Worm (Caenorhabditis elegans) whole organism, mixed stage, embryonic: ENCODE data around the gene K07C5.2.

Experiments
- M03D4.4 ChIP-seq: sonication (generic microtip); optimal IDR thresholded peaks from 2 replicates; lab custom pipeline; 2017; ENCODE audit warnings: mild to moderate bottlenecking, missing genetic modification characterization, missing compliant biosample characterization
- blmp-1 ChIP-seq: fragments of 150-350 bp; optimal IDR thresholded peaks from 2 replicates; lab custom pipeline; 2014; ENCODE audit warnings: missing biosample characterization, missing genetic modification characterization
- ceh-39 ChIP-seq: fragments of 150-350 bp; optimal IDR thresholded peaks from 2 replicates; lab custom pipeline; 2014; ENCODE audit warnings: missing biosample characterization, missing genetic modification characterization
- ceh-43 ChIP-seq: fragments of 200-800 bp; sonication (Bioruptor generic); optimal IDR thresholded peaks from 2 replicates; lab custom pipeline; 2018; ENCODE audit warnings: mild to moderate bottlenecking, missing genetic modification characterization, moderate library complexity, missing compliant biosample characterization
- ceh-83 ChIP-seq: fragments of 200-800 bp; sonication (Bioruptor generic); optimal IDR thresholded peaks from 2 replicates; lab custom pipeline; 2018; ENCODE audit warnings: mild to moderate bottlenecking, missing genetic modification characterization, missing compliant biosample characterization
- ces-1 ChIP-seq: fragments of 150-350 bp; optimal IDR thresholded peaks from 2 replicates; lab custom pipeline; 2014; ENCODE audit warnings: missing biosample characterization, missing genetic modification reagents, missing genetic modification characterization
- cnd-1 ChIP-seq: fragments of 200-800 bp; sonication (Bioruptor generic); optimal IDR thresholded peaks from 2 replicates; lab custom pipeline; 2018; ENCODE audit warnings: mild to moderate bottlenecking, missing genetic modification characterization, missing compliant biosample characterization
- drap-1 ChIP-seq: fragments of 200-800 bp; sonication (Bioruptor generic); optimal IDR thresholded peaks from 3 replicates; lab custom pipeline; 2018; ENCODE audit warnings: mild to moderate bottlenecking, missing genetic modification characterization, missing compliant biosample characterization
- elt-1 ChIP-seq: sonication (generic microtip); optimal IDR thresholded peaks from 2 replicates; lab custom pipeline; 2017; ENCODE audit warnings: missing genetic modification characterization, mild to moderate bottlenecking, missing compliant biosample characterization, antibody characterized with exemption, moderate library complexity, borderline replicate concordance; ENCODE audit not compliant: insufficient read depth
- elt-3 ChIP-seq: fragments of 150-350 bp; optimal IDR thresholded peaks from 2 replicates; lab custom pipeline; 2014; ENCODE audit warnings: missing biosample characterization, missing genetic modification characterization
- ham-2 ChIP-seq: fragments of 200-800 bp; sonication (Bioruptor generic); optimal IDR thresholded peaks from 2 replicates; lab custom pipeline; 2018; ENCODE audit warnings: mild to moderate bottlenecking, missing genetic modification characterization, missing compliant biosample characterization
- hlh-1 ChIP-seq: fragments of 150-350 bp; optimal IDR thresholded peaks from 2 replicates; lab custom pipeline; 2014; ENCODE audit warnings: missing biosample characterization, missing genetic modification reagents, missing genetic modification characterization
- lin-13 ChIP-seq: fragments of 150-350 bp; optimal IDR thresholded peaks from 2 replicates; lab custom pipeline; 2014; ENCODE audit warnings: missing biosample characterization, missing genetic modification characterization
- lin-32 ChIP-seq: fragments of 200-800 bp; sonication (Bioruptor generic); optimal IDR thresholded peaks from 2 replicates; lab custom pipeline; 2018; ENCODE audit warnings: mild to moderate bottlenecking, missing genetic modification characterization, missing compliant biosample characterization
- lsy-2 ChIP-seq: fragments of 150-350 bp; optimal IDR thresholded peaks from 2 replicates; lab custom pipeline; 2014; ENCODE audit warnings: missing biosample characterization, missing genetic modification characterization
- mab-5 ChIP-seq: fragments of 150-350 bp; optimal IDR thresholded peaks from 2 replicates; lab custom pipeline; 2014; ENCODE audit warnings: missing biosample characterization, missing genetic modification characterization
- mep-1 ChIP-seq: fragments of 150-350 bp; optimal IDR thresholded peaks from 2 replicates; lab custom pipeline; 2017; ENCODE audit warnings: missing biosample characterization, missing genetic modification reagents, missing genetic modification characterization, inconsistent platforms
- mls-2 ChIP-seq: sonication (generic microtip); optimal IDR thresholded peaks from 2 replicates; lab custom pipeline; 2016; ENCODE audit warnings: mild to moderate bottlenecking, missing genetic modification characterization, moderate library complexity, missing compliant biosample characterization
- nhr-2 ChIP-seq: fragments of 150-350 bp; optimal IDR thresholded peaks from 2 replicates; lab custom pipeline; 2014; ENCODE audit warnings: missing biosample characterization, missing genetic modification characterization
- nhr-237 ChIP-seq: fragments of 150-350 bp; optimal IDR thresholded peaks from 2 replicates; lab custom pipeline; 2014; ENCODE audit warnings: missing biosample characterization, missing genetic modification characterization
- nhr-28 ChIP-seq: fragments of 150-350 bp; optimal IDR thresholded peaks from 2 replicates; lab custom pipeline; 2014; ENCODE audit warnings: missing biosample characterization, missing genetic modification characterization
- nhr-76 ChIP-seq: sonication (generic microtip); optimal IDR thresholded peaks from 2 replicates; lab custom pipeline; 2017; ENCODE audit warnings: missing biosample characterization, missing genetic modification characterization
- pha-4 ChIP-seq: fragments of 150-350 bp; optimal IDR thresholded peaks from 2 replicates; lab custom pipeline; 2018; ENCODE audit warnings: missing biosample characterization, missing genetic modification reagents, missing genetic modification characterization
- sem-2 ChIP-seq: fragments of 200-800 bp; sonication (Bioruptor generic); optimal IDR thresholded peaks from 2 replicates; lab custom pipeline; 2018; ENCODE audit warnings: mild to moderate bottlenecking, missing genetic modification characterization, missing compliant biosample characterization
- sptf-1 ChIP-seq: sonication (generic microtip); optimal IDR thresholded peaks from 2 replicates; lab custom pipeline; 2017; ENCODE audit warnings: mild to moderate bottlenecking, missing genetic modification characterization, moderate library complexity, missing compliant biosample characterization
- tbx-8 ChIP-seq: fragments of 200-800 bp; sonication (Bioruptor generic); optimal IDR thresholded peaks from 2 replicates; lab custom pipeline; 2018; ENCODE audit warnings: mild to moderate bottlenecking, missing genetic modification characterization, moderate library complexity, missing compliant biosample characterization
- unc-120 ChIP-seq: sonication (generic microtip); optimal IDR thresholded peaks from 2 replicates; lab custom pipeline; 2017; ENCODE audit warnings: missing genetic modification characterization, missing compliant biosample characterization; ENCODE audit not compliant: poor library complexity, severe bottlenecking
- unc-62 ChIP-seq: fragments of 150-350 bp; optimal IDR thresholded peaks from 2 replicates; lab custom pipeline; 2014; ENCODE audit warnings: missing biosample characterization, missing genetic modification reagents, missing genetic modification characterization
- zip-8 ChIP-seq: fragments of 150-350 bp; optimal IDR thresholded peaks from 2 replicates; lab custom pipeline; 2014; ENCODE audit warnings: missing biosample characterization, missing genetic modification characterization
- ztf-11 ChIP-seq: fragments of 150-350 bp; optimal IDR thresholded peaks from 2 replicates; lab custom pipeline; 2014; ENCODE audit warnings: missing biosample characterization, missing genetic modification characterization

Gene K07C5.2

ce11 chrV:10319434-10319833 is 19.9 kb upstream of the K07C5.2 start, which contains the start of gene B0024.11:
Gene B0024.11, minus strand, starts transcription at chrV:10319534.
- TF ChIP-seq zip-8 (tag; lab: Kevin White, UChicago) (no peak), ham-2 (GFP tag; lab: Kevin White, UChicago) (no peak), elt-3 (tag; lab: Kevin White, UChicago) (no peak), nhr-76 (tag; lab: Kevin White, UChicago) (no peak), mab-5 (tag; lab: Kevin White, UChicago) (no peak), lin-13 (tag; lab: Kevin White, UChicago) (no peak), blmp-1 (tag; lab: Kevin White, UChicago) (no peak), ceh-83 (GFP tag; lab: Kevin White, UChicago) (no peak), ceh-39 (tag; lab: Kevin White, UChicago) (no peak), mep-1 (no peak), ceh-43 (GFP tag; lab: Kevin White, UChicago) (no peak), lsy-2 (tag; lab: Kevin White, UChicago) (no peak), nhr-28 (tag; lab: Kevin White, UChicago) (no peak), hlh-1 (no peak), nhr-237 (tag; lab: Kevin White, UChicago) (no peak), ztf-11 (tag; lab: Kevin White, UChicago) (no peak), unc-62 (GFP tag; lab: Kevin White, UChicago) (no peak), ces-1 (GFP tag; lab: Kevin White, UChicago) (no peak), elt-1 (tag; lab: Kevin White, UChicago) (no peak), unc-120 (no peak)

- TF ChIP-seq blmp-1 (tag; lab: Kevin White, UChicago): no peak
- TF ChIP-seq mls-2 (tag; lab: Kevin White, UChicago): no peak
- TF ChIP-seq ztf-11 (tag; lab: Kevin White, UChicago): no peak
- TF ChIP-seq drap-1 (GFP tag; lab: Kevin White, UChicago): no peak
- no peak for TF ChIP-seq sem-2
- TF ChIP-seq nhr-2: no peak
- no peak for TF ChIP-seq unc-62 (GFP tag; lab: Kevin White, UChicago)
- no peak for TF ChIP-seq nhr-237 (tag; lab: Kevin White, UChicago)
- TF ChIP-seq nhr-28 (tag; lab: Kevin White, UChicago): no peak
- TF ChIP-seq pha-4 (tag; lab: Kevin White, UChicago): no peak
- TF ChIP-seq lin-32: no peak
Observed at ce11 chrV:10320101-10320761, 19.1 kb upstream of the K07C5.2 start, which contains the start of the genes gna-1 and B0024.13. Gene gna-1, minus strand, starts transcription at chrV:10320151. Gene B0024.13, plus strand, starts transcription at chrV:10320711.

ce11 chrV:10323537-10323936 is 15.8 kb upstream of the K07C5.2 start:
- TF ChIP-seq sptf-1 (tag; lab: Kevin White, UChicago) (no peak), cnd-1 (no peak), pha-4 (tag; lab: Kevin White, UChicago) (no peak), elt-3 (tag; lab: Kevin White, UChicago) (no peak), tbx-8 (no peak), mep-1 (no peak), ztf-11 (tag; lab: Kevin White, UChicago) (no peak), drap-1 (GFP tag; lab: Kevin White, UChicago) (no peak), nhr-76 (tag; lab: Kevin White, UChicago) (no peak), ceh-43 (GFP tag; lab: Kevin White, UChicago) (no peak), mls-2 (tag; lab: Kevin White, UChicago) (no peak), ceh-83 (GFP tag; lab: Kevin White, UChicago) (no peak)

- TF ChIP-seq nhr-28 (tag; lab: Kevin White, UChicago) (no peak), lin-13 (tag; lab: Kevin White, UChicago) (no peak), cnd-1 (no peak), sem-2 (no peak), mab-5 (tag; lab: Kevin White, UChicago) (no peak), sptf-1 (tag; lab: Kevin White, UChicago) (no peak), ceh-83 (GFP tag; lab: Kevin White, UChicago) (no peak), M03D4.4 (tag; lab: Kevin White, UChicago) (no peak), nhr-2 (no peak), elt-1 (tag; lab: Kevin White, UChicago) (no peak), ham-2 (GFP tag; lab: Kevin White, UChicago) (no peak), nhr-76 (tag; lab: Kevin White, UChicago) (no peak), elt-3 (tag; lab: Kevin White, UChicago) (no peak), drap-1 (GFP tag; lab: Kevin White, UChicago) (no peak), unc-62 (GFP tag; lab: Kevin White, UChicago) (no peak), nhr-237 (tag; lab: Kevin White, UChicago) (no peak), ceh-39 (tag; lab: Kevin White, UChicago) (no peak), ces-1 (GFP tag; lab: Kevin White, UChicago) (no peak), tbx-8 (no peak)
Observed at ce11 chrV:10328080-10328479, 11.2 kb upstream of the K07C5.2 start.
